Worm (Caenorhabditis elegans): ENCODE results near the gene mrps-22.

mrps-22 gene

ce11 chrII:10612743-10613142 is 30.3 kb downstream of the mrps-22 start, which contains the start of gene C14A4.12 (continued):
- TF ChIP-seq rec-8 (tag; optimal IDR thresholded peaks at IDR 0.05) (no peak), hrde-1 (tag; optimal IDR thresholded peaks at IDR 0.05; ENCODE audit: borderline replicate concordance) (no peak), F55B11.4 (tag; optimal IDR thresholded peaks at IDR 0.05; ENCODE audit: borderline replicate concordance, insufficient read depth) (no peak), let-607 (tag; optimal IDR thresholded peaks at IDR 0.05) (no peak)

ce11 chrII:10618157-10618556 is 35.7 kb downstream of the mrps-22 start, which contains the start of gene C14A4.13:
C14A4.13 (plus strand) TSS chrII:10618457.
- TF ChIP-seq snpc-4 (GFP tag; optimal IDR thresholded peaks at IDR 0.05) (no peak), snpc-4 (tag; optimal IDR thresholded peaks at IDR 0.05) (no peak), Y79H2A.3 (GFP tag; conservative IDR thresholded peaks at IDR 0.05) (no peak), tlf-1 (GFP tag; optimal IDR thresholded peaks at IDR 0.05) (no peak), aptf-3 (GFP tag; IDR thresholded peaks at IDR 0.05) (no peak), lir-1 (GFP tag; conservative IDR thresholded peaks at IDR 0.05) (no peak), F37B4.10 (GFP tag; IDR thresholded peaks at IDR 0.05) (no peak), attf-6 (GFP tag; IDR thresholded peaks at IDR 0.05) (no peak), Y95B8A.8 (GFP tag; IDR thresholded peaks at IDR 0.05) (no peak), him-1 (tag; optimal IDR thresholded peaks at IDR 0.05) (no peak), sptf-2 (GFP tag; optimal IDR thresholded peaks at IDR 0.05) (no peak), aptf-2 (GFP tag; conservative IDR thresholded peaks at IDR 0.05) (no peak)

ce11 chrII:10621965-10622364 is 39.5 kb downstream of the mrps-22 start, which contains the start of gene cutl-9:
cutl-9 (plus strand) TSS chrII:10622265.
- TF ChIP-seq T07F8.4 (tag; optimal IDR thresholded peaks at IDR 0.05) (no peak), ZK185.1 (tag; optimal IDR thresholded peaks at IDR 0.05; ENCODE audit: poor library complexity, severe bottlenecking) (no peak), lir-1 (GFP tag; conservative IDR thresholded peaks at IDR 0.05) (no peak), unc-130 (GFP tag; optimal IDR thresholded peaks at IDR 0.05) (no peak), pha-4 (tag; optimal IDR thresholded peaks at IDR 0.05) (no peak), ceh-79 (tag; optimal IDR thresholded peaks at IDR 0.05) (no peak), zfh-2 (GFP tag; conservative IDR thresholded peaks at IDR 0.05) (no peak)

ce11 chrII:10627086-10627485 is 44.7 kb downstream of the mrps-22 start:
- peak; percentile 47 for TF ChIP-seq ets-4 (GFP tag; optimal IDR thresholded peaks at IDR 0.05)
- TF ChIP-seq dox-1 (GFP tag; IDR thresholded peaks at IDR 0.05), result peak; percentile 73; the same call in 1 of the 2 replicates
- TF ChIP-seq fkh-3 (tag; optimal IDR thresholded peaks at IDR 0.05), result no peak
- peak; percentile 94 for TF ChIP-seq nhr-80 (tag; optimal IDR thresholded peaks at IDR 0.05)

ce11 chrII:10627963-10628362 is 45.5 kb downstream of the mrps-22 start, which contains the start of gene M28.8:
M28.8 (plus strand) TSS chrII:10628263.
- no peak for TF ChIP-seq tbp1 (GFP tag; optimal IDR thresholded peaks at IDR 0.05)
- no peak for TF ChIP-seq ceh-79 (tag; optimal IDR thresholded peaks at IDR 0.05)
- TF ChIP-seq F23B12.7 (tag; optimal IDR thresholded peaks at IDR 0.05; ENCODE audit: insufficient read depth), result no peak
- no peak for TF ChIP-seq F49E8.2 (tag; optimal IDR thresholded peaks at IDR 0.05; ENCODE audit: insufficient read depth)
- no peak for TF ChIP-seq lin-54 (GFP tag; optimal IDR thresholded peaks at IDR 0.05)
- TF ChIP-seq zim-3 (tag; optimal IDR thresholded peaks at IDR 0.05), result no peak
- no peak for TF ChIP-seq let-526 (GFP tag; IDR thresholded peaks at IDR 0.05)
- no peak for TF ChIP-seq let-607 (tag; optimal IDR thresholded peaks at IDR 0.05)
- no peak for TF ChIP-seq B0336.3 (GFP tag; IDR thresholded peaks at IDR 0.05)
- no peak for TF ChIP-seq sea-2 (GFP tag; IDR thresholded peaks at IDR 0.05)
- TF ChIP-seq mel-28 (tag; optimal IDR thresholded peaks at IDR 0.05; ENCODE audit: borderline replicate concordance), result no peak
- no peak for TF ChIP-seq tbx-9 (tag; optimal IDR thresholded peaks at IDR 0.05; ENCODE audit: borderline replicate concordance)
- TF ChIP-seq D2030.7 (GFP tag; IDR thresholded peaks at IDR 0.05), result no peak

Data from whole organism, young adult.